Worm (Caenorhabditis elegans) whole organism, L1 larva: ENCODE measurements around the gene srd-11.

Experiments
- aly-2 ChIP-seq: fragments of 150-350 bp; optimal IDR thresholded peaks from 2 replicates; lab custom pipeline; 2014; ENCODE audit warnings: missing biosample characterization, missing genetic modification characterization
- ama-1 ChIP-seq: fragments of 150-350 bp; optimal IDR thresholded peaks from 2 replicates; lab custom pipeline; 2014
- ceh-90 ChIP-seq: sonication (generic microtip); optimal IDR thresholded peaks from 2 replicates; lab custom pipeline; 2016; ENCODE audit warnings: missing genetic modification characterization, missing compliant biosample characterization
- egl-27 ChIP-seq, 2 experiments: fragments of 150-350 bp in 1 of 2; sonication (generic microtip); optimal IDR thresholded peaks; 3 replicates each; lab custom pipeline; 2017 to 2018; ENCODE audit warnings: missing biosample characterization in 2 of 2, missing genetic modification characterization in 2 of 2, missing genetic modification reagents in 2 of 2
- jun-1 ChIP-seq: fragments of 150-350 bp; optimal IDR thresholded peaks from 2 replicates; lab custom pipeline; 2014; ENCODE audit warnings: missing biosample characterization, missing genetic modification reagents, missing genetic modification characterization
- nhr-12 ChIP-seq: sonication (generic microtip); optimal IDR thresholded peaks from 2 replicates; lab custom pipeline; 2017; ENCODE audit warnings: missing biosample characterization, missing genetic modification characterization
- nhr-237 ChIP-seq: fragments of 150-350 bp; optimal IDR thresholded peaks from 2 replicates; lab custom pipeline; 2014; ENCODE audit warnings: missing biosample characterization, missing genetic modification characterization
- nhr-77 ChIP-seq: fragments of 150-350 bp; optimal IDR thresholded peaks from 2 replicates; lab custom pipeline; 2014; ENCODE audit warnings: missing biosample characterization, missing genetic modification characterization
- skn-1 ChIP-seq: fragments of 150-350 bp; optimal IDR thresholded peaks from 2 replicates; lab custom pipeline; 2014; ENCODE audit warnings: missing biosample characterization, missing genetic modification characterization
- snpc-4 ChIP-seq: fragments of 150-350 bp; optimal IDR thresholded peaks from 2 replicates; lab custom pipeline; 2014; ENCODE audit warnings: missing biosample characterization, missing genetic modification characterization
- unc-62 ChIP-seq: fragments of 150-350 bp; optimal IDR thresholded peaks from 2 replicates; lab custom pipeline; 2014; ENCODE audit warnings: missing biosample characterization, missing genetic modification reagents, missing genetic modification characterization
- zag-1 ChIP-seq: fragments of 150-350 bp; optimal IDR thresholded peaks from 2 replicates; lab custom pipeline; 2014; ENCODE audit warnings: missing biosample characterization, missing genetic modification characterization

DNA sequence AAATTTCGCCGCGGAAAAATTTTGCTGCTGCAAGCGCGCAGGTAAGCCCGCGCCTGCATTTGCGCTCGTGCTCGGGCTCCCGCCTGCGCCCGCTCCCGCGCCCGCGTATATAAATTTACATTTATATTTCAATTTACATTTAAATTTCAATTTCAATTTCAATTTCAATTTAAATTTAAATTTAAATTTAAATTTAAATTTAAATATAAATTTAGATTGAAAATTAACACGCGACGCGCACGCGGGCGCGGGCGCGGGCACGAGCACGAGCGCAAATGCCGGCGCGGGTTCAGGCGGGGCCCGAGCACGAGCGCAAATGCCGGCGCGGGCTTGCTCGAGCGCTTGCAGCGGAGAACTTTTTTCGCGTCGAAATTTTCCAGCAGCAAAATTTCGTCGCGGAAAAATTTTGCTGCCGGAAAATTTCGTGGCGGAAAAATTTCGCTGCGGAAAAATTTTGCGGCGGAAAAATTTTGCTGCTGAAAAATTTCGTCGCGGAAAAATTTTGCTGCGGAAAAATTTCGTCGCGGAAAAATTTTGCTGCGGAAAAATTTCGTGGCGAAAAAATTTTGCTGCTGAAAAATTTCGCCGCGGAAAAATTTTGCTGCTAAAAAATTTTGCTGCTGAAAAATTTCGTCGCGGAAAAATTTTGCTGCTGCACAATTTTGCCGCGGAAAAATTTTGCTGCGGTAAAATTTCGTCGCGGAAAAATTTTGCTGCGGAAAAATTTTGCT, 26.4 kb upstream of the srd-11 start:
- TF ChIP-seq nhr-77 (tag; lab: Kevin White, UChicago): no peak
- no peak for TF ChIP-seq ceh-90
- no peak for TF ChIP-seq ama-1 (lab: Kevin White, UChicago)
- no peak for TF ChIP-seq unc-62 (GFP tag; lab: Kevin White, UChicago)
- no peak for TF ChIP-seq skn-1
- TF ChIP-seq zag-1 (tag; lab: Kevin White, UChicago): no peak
- no peak for TF ChIP-seq aly-2
- no peak for TF ChIP-seq jun-1 (tag; lab: Kevin White, UChicago)
- no peak for TF ChIP-seq egl-27 (tag; optimal IDR thresholded peaks at IDR 0.05; lab: Kevin White, UChicago)
- TF ChIP-seq snpc-4 (tag; lab: Kevin White, UChicago): no peak
- no peak for TF ChIP-seq nhr-12
- no peak for TF ChIP-seq nhr-237 (tag; lab: Kevin White, UChicago)
